Fruit fly (Drosophila melanogaster): ENCODE data around the gene Ucp4A.

dm6 chrX:17829083-17829997 is 15.4 kb upstream of the Ucp4A start:
- TF ChIP-seq Pif1B (GFP tag; optimal IDR thresholded peaks at IDR 0.05) (peak; percentile 19), CG9948 (tag; optimal IDR thresholded peaks at IDR 0.05) (peak; percentile 65), D1 (tag; optimal IDR thresholded peaks at IDR 0.05) (peak; percentile 70), Ets98B (GFP tag; IDR thresholded peaks at IDR 0.05) (peak; percentile 5; the same call in 1 of the 2 replicates), CG15710 (tag; optimal IDR thresholded peaks at IDR 0.05) (peak; percentile 63), EcR (GFP tag; optimal IDR thresholded peaks at IDR 0.05) (no peak), rn (GFP tag; IDR thresholded peaks at IDR 0.05) (0 out of 2 replicates have a peak, but pooled peaks have one; percentile 22)
